Fruit fly (Drosophila melanogaster) whole organism, embryonic: ENCODE data around the gene Orct2.

Experiments
- ATbp ChIP-seq: fragments of 200-800 bp; sonication (Bioruptor generic); optimal IDR thresholded peaks from 2 replicates; lab custom pipeline; 2017; ENCODE audit warnings: missing biosample characterization, mild to moderate bottlenecking, missing genetic modification characterization, missing genetic modification reagents
- Bgb ChIP-seq: fragments of 200-800 bp; sonication (Bioruptor generic); IDR thresholded peaks from 2 replicates; pipeline ENCODE4 v1.3.6; 2022; ENCODE audit warnings: missing biosample characterization, missing genetic modification characterization; ENCODE audit not compliant: partially characterized antibody
- CG10462 ChIP-seq: fragments of 200-800 bp; sonication (Bioruptor generic); optimal IDR thresholded peaks from 2 replicates; lab custom pipeline; 2016; ENCODE audit warnings: missing biosample characterization, missing genetic modification characterization
- CG10654 ChIP-seq: fragments of 200-800 bp; sonication (Bioruptor generic); optimal IDR thresholded peaks from 2 replicates; lab custom pipeline; 2016; ENCODE audit warnings: missing biosample characterization, missing genetic modification characterization
- CG10959 ChIP-seq: fragments of 200-800 bp; sonication (Bioruptor generic); IDR thresholded peaks from 2 replicates; pipeline ENCODE4 v1.3.6; 2022; ENCODE audit warnings: missing biosample characterization, missing genetic modification characterization
- CG12236 ChIP-seq: fragments of 200-800 bp; sonication (Bioruptor generic); optimal IDR thresholded peaks from 2 replicates; lab custom pipeline; 2016; ENCODE audit warnings: missing biosample characterization, missing genetic modification characterization
- CG12299 ChIP-seq: fragments of 200-800 bp; sonication (Bioruptor generic); optimal IDR thresholded peaks from 2 replicates; lab custom pipeline; 2018; ENCODE audit warnings: missing biosample characterization, mild to moderate bottlenecking, missing genetic modification characterization
- CG13123 ChIP-seq: fragments of 200-800 bp; sonication (Bioruptor generic); optimal IDR thresholded peaks from 2 replicates; lab custom pipeline; 2016; ENCODE audit warnings: missing biosample characterization, missing genetic modification characterization
- CG14860 ChIP-seq: fragments of 200-800 bp; sonication (Bioruptor generic); IDR thresholded peaks from 3 replicates; pipeline ENCODE4 v1.3.6; 2022; ENCODE audit warnings: missing biosample characterization, missing genetic modification characterization; ENCODE audit not compliant: partially characterized antibody
- CG14965 ChIP-seq: fragments of 200-800 bp; sonication (Bioruptor generic); optimal IDR thresholded peaks from 2 replicates; lab custom pipeline; 2016; ENCODE audit warnings: missing biosample characterization, missing genetic modification characterization, borderline replicate concordance
- CG1529 ChIP-seq: fragments of 200-800 bp; sonication (Bioruptor generic); optimal IDR thresholded peaks from 3 replicates; lab custom pipeline; 2018; ENCODE audit warnings: missing biosample characterization, missing genetic modification characterization
- CG16863 ChIP-seq: fragments of 200-800 bp; sonication (Bioruptor generic); optimal IDR thresholded peaks from 3 replicates; lab custom pipeline; 2016; ENCODE audit warnings: missing biosample characterization, missing genetic modification characterization
- CG17612 ChIP-seq: fragments of 200-800 bp; sonication (Bioruptor generic); IDR thresholded peaks from 2 replicates; pipeline ENCODE4 v1.3.6; 2022; ENCODE audit warnings: missing biosample characterization, missing genetic modification characterization
- CG2116 ChIP-seq: fragments of 200-800 bp; sonication (Bioruptor generic); optimal IDR thresholded peaks from 3 replicates; lab custom pipeline; 2018; ENCODE audit warnings: missing biosample characterization, mild to moderate bottlenecking, missing genetic modification characterization
- CG2120 ChIP-seq: fragments of 200-800 bp; sonication (Bioruptor generic); optimal IDR thresholded peaks from 3 replicates; lab custom pipeline; 2016; ENCODE audit warnings: missing biosample characterization, missing genetic modification characterization
- CG2678 ChIP-seq: fragments of 200-800 bp; sonication (Bioruptor generic); optimal IDR thresholded peaks from 3 replicates; lab custom pipeline; 2019; ENCODE audit warnings: missing biosample characterization, mild to moderate bottlenecking, missing genetic modification characterization, moderate library complexity
- CG2875 ChIP-seq: fragments of 200-800 bp; sonication (Bioruptor generic); optimal IDR thresholded peaks from 2 replicates; lab custom pipeline; 2017; ENCODE audit warnings: missing biosample characterization, mild to moderate bottlenecking, missing genetic modification characterization, missing genetic modification reagents
- CG31224 ChIP-seq: fragments of 200-800 bp; sonication (Bioruptor generic); IDR thresholded peaks from 2 replicates; pipeline ENCODE4 v1.3.6; 2022; ENCODE audit warnings: missing biosample characterization, missing genetic modification characterization
- CG32532 ChIP-seq: fragments of 200-800 bp; sonication (Bioruptor generic); IDR thresholded peaks from 2 replicates; pipeline ENCODE4 v1.3.6; 2022; ENCODE audit warnings: missing biosample characterization, missing genetic modification characterization
- CG4730 ChIP-seq: fragments of 200-800 bp; sonication (Bioruptor generic); IDR thresholded peaks from 2 replicates; pipeline ENCODE4 v1.3.6; 2022; ENCODE audit warnings: missing biosample characterization, missing genetic modification characterization
- CG4854 ChIP-seq: fragments of 200-800 bp; sonication (Bioruptor generic); optimal IDR thresholded peaks from 2 replicates; lab custom pipeline; 2016; ENCODE audit warnings: missing biosample characterization, missing genetic modification characterization, inconsistent platforms
- CG6272 ChIP-seq: fragments of 200-800 bp; sonication (Bioruptor generic); IDR thresholded peaks from 2 replicates; pipeline ENCODE4 v1.3.6; 2022; ENCODE audit warnings: missing biosample characterization, missing genetic modification characterization
- CG7271 ChIP-seq: fragments of 200-800 bp; sonication (Bioruptor generic); optimal IDR thresholded peaks from 2 replicates; lab custom pipeline; 2018; ENCODE audit warnings: missing biosample characterization, mild to moderate bottlenecking, missing genetic modification characterization, moderate library complexity
- CG9437 ChIP-seq: fragments of 200-800 bp; sonication (Bioruptor generic); optimal IDR thresholded peaks from 2 replicates; lab custom pipeline; 2018; ENCODE audit warnings: missing biosample characterization, mild to moderate bottlenecking, missing genetic modification characterization
- D19A ChIP-seq: fragments of 200-800 bp; optimal IDR thresholded peaks from 3 replicates; lab custom pipeline; 2019; ENCODE audit warnings: missing biosample characterization, mild to moderate bottlenecking, missing genetic modification characterization, moderate library complexity
- HLHmδ ChIP-seq: fragments of 200-800 bp; sonication (Bioruptor generic); optimal IDR thresholded peaks from 2 replicates; lab custom pipeline; 2018; ENCODE audit warnings: missing biosample characterization, mild to moderate bottlenecking, missing genetic modification characterization, moderate library complexity
- Hr3 ChIP-seq: fragments of 200-800 bp; sonication (Bioruptor generic); optimal IDR thresholded peaks from 3 replicates; lab custom pipeline; 2016; ENCODE audit warnings: missing biosample characterization, missing genetic modification characterization
- Hr78 ChIP-seq, 2 experiments: fragments of 200-800 bp in 1 of 2; fragments of >200 bp in 1 of 2; sonication (Bioruptor generic) in 1 of 2; optimal IDR thresholded peaks; 2 replicates each; lab custom pipeline; 2017 to 2019; ENCODE audit warnings: missing biosample characterization in 2 of 2, missing genetic modification characterization in 2 of 2, mild to moderate bottlenecking in 1 of 2, moderate library complexity in 1 of 2
- MBD-R2 ChIP-seq: fragments of 200-800 bp; sonication (Bioruptor generic); IDR thresholded peaks from 2 replicates; pipeline ENCODE4 v1.3.6; 2022; ENCODE audit warnings: missing biosample characterization, missing genetic modification characterization
- Neu2 ChIP-seq: fragments of 200-800 bp; sonication (Bioruptor generic); optimal IDR thresholded peaks from 3 replicates; lab custom pipeline; 2016; ENCODE audit warnings: missing biosample characterization, missing genetic modification characterization, borderline replicate concordance
- Rfx ChIP-seq: fragments of 200-800 bp; sonication (Bioruptor generic); IDR thresholded peaks from 2 replicates; pipeline ENCODE4 v1.3.6; 2022; ENCODE audit warnings: missing biosample characterization, missing genetic modification characterization
- Sox100B ChIP-seq: fragments of 200-800 bp; sonication (Bioruptor generic); optimal IDR thresholded peaks from 3 replicates; lab custom pipeline; 2018; ENCODE audit warnings: missing biosample characterization, mild to moderate bottlenecking, missing genetic modification characterization
- Ssrp ChIP-seq: fragments of 200-800 bp; sonication (Bioruptor generic); optimal IDR thresholded peaks from 2 replicates; lab custom pipeline; 2018; ENCODE audit warnings: missing biosample characterization, mild to moderate bottlenecking, missing genetic modification characterization, moderate library complexity
- Stat92E ChIP-seq, 3 experiments: fragments of >200 bp in 2 of 3; fragments of 200-800 bp in 1 of 3; sonication (Bioruptor generic) in 1 of 3; optimal IDR thresholded peaks; 2 replicates each; lab custom pipeline; 2017 to 2019; ENCODE audit warnings: missing biosample characterization in 3 of 3, missing genetic modification characterization in 3 of 3, mild to moderate bottlenecking in 1 of 3, moderate library complexity in 1 of 3
- abd-A ChIP-seq: fragments of 200-800 bp; sonication (Bioruptor generic); optimal IDR thresholded peaks from 3 replicates; lab custom pipeline; 2019; ENCODE audit warnings: missing biosample characterization, mild to moderate bottlenecking, missing genetic modification characterization, moderate library complexity
- chm ChIP-seq: fragments of 200-800 bp; sonication (Bioruptor generic); IDR thresholded peaks from 2 replicates; pipeline ENCODE4 v1.3.6; 2022; ENCODE audit warnings: missing biosample characterization, missing genetic modification characterization
- dan ChIP-seq: fragments of 200-800 bp; sonication (Bioruptor generic); IDR thresholded peaks from 2 replicates; pipeline ENCODE4 v1.3.6; 2022; ENCODE audit warnings: missing biosample characterization, missing genetic modification characterization
- dati ChIP-seq: fragments of 200-800 bp; sonication (Bioruptor generic); IDR thresholded peaks from 2 replicates; pipeline ENCODE4 v1.3.6; 2022; ENCODE audit warnings: missing biosample characterization, missing genetic modification characterization
- dimm ChIP-seq: fragments of 200-800 bp; sonication (Bioruptor generic); IDR thresholded peaks from 2 replicates; pipeline ENCODE4 v1.3.6; 2022; ENCODE audit warnings: missing biosample characterization, missing genetic modification characterization
- emc ChIP-seq: fragments of 200-800 bp; sonication (Bioruptor generic); optimal IDR thresholded peaks from 2 replicates; lab custom pipeline; 2016; ENCODE audit warnings: missing biosample characterization, missing genetic modification characterization
- ewg ChIP-seq: fragments of 200-800 bp; sonication (Bioruptor generic); optimal IDR thresholded peaks from 3 replicates; lab custom pipeline; 2017; ENCODE audit warnings: mild to moderate bottlenecking, missing biosample characterization, missing genetic modification reagents, missing genetic modification characterization
- fu2 ChIP-seq: fragments of 200-800 bp; sonication (Bioruptor generic); optimal IDR thresholded peaks from 2 replicates; lab custom pipeline; 2016; ENCODE audit warnings: missing biosample characterization, missing genetic modification characterization
- gcm2 ChIP-seq: fragments of 200-800 bp; sonication (Bioruptor generic); optimal IDR thresholded peaks from 2 replicates; lab custom pipeline; 2016; ENCODE audit warnings: missing biosample characterization, missing genetic modification characterization
- kah ChIP-seq: fragments of 200-800 bp; sonication (Bioruptor generic); optimal IDR thresholded peaks from 2 replicates; lab custom pipeline; 2018; ENCODE audit warnings: missing biosample characterization, mild to moderate bottlenecking, missing genetic modification characterization
- maf-S ChIP-seq: fragments of 200-800 bp; sonication (Bioruptor generic); optimal IDR thresholded peaks from 2 replicates; lab custom pipeline; 2016; ENCODE audit warnings: missing biosample characterization, missing genetic modification characterization
- rib ChIP-seq: fragments of 200-800 bp; sonication (Bioruptor generic); IDR thresholded peaks from 2 replicates; pipeline ENCODE4 v1.3.6; 2022; ENCODE audit warnings: missing biosample characterization, missing genetic modification characterization
- scrt ChIP-seq: fragments of 200-800 bp; sonication (Bioruptor generic); optimal IDR thresholded peaks from 2 replicates; lab custom pipeline; 2018; ENCODE audit warnings: missing biosample characterization, mild to moderate bottlenecking, missing genetic modification characterization, moderate library complexity
- ssp ChIP-seq: fragments of 200-800 bp; sonication (Bioruptor generic); IDR thresholded peaks from 2 replicates; pipeline ENCODE4 v1.3.6; 2022; ENCODE audit warnings: missing biosample characterization, missing genetic modification characterization
- trem ChIP-seq: fragments of 200-800 bp; optimal IDR thresholded peaks from 3 replicates; lab custom pipeline; 2019; ENCODE audit warnings: missing biosample characterization, mild to moderate bottlenecking, missing genetic modification characterization, moderate library complexity
- zen ChIP-seq: fragments of 200-800 bp; sonication (Bioruptor generic); optimal IDR thresholded peaks from 3 replicates; lab custom pipeline; 2018; ENCODE audit warnings: missing biosample characterization, mild to moderate bottlenecking, missing genetic modification characterization, moderate library complexity
- zfh1 ChIP-seq: fragments of 200-800 bp; sonication (Bioruptor generic); IDR thresholded peaks from 3 replicates; pipeline ENCODE4 v1.3.6; 2022; ENCODE audit warnings: missing biosample characterization, missing genetic modification characterization

Gene Orct2

dm6 chr3R:24271071-24271470, 1.8 kb upstream of the Orct2 start, which contains the start of gene jar (continued):
- TF ChIP-seq scrt (GFP tag; lab: Kevin White, UChicago) (peak; percentile 22), fu2 (GFP tag; lab: Kevin White, UChicago) (peak; percentile 19), CG10462 (GFP tag; lab: Kevin White, UChicago) (no peak), CG2678 (tag; lab: Kevin White, UChicago) (peak; percentile 34), dan (GFP tag; lab: Robert Waterston, UW) (no peak), Sox100B (GFP tag; lab: Kevin White, UChicago) (no peak), CG4854 (GFP tag; lab: Kevin White, UChicago) (no peak), CG12299 (no peak), CG9437 (GFP tag; lab: Kevin White, UChicago) (no peak), CG14860 (GFP tag; lab: Robert Waterston, UW) (no peak; the same call in 2 of the 3 replicates), D19A (tag; lab: Kevin White, UChicago) (peak; percentile 34), CG2116 (GFP tag; lab: Kevin White, UChicago) (peak; percentile 83), MBD-R2 (GFP tag; lab: Robert Waterston, UW) (peak; percentile 45; the same call in 1 of the 2 replicates), CG16863 (no peak), CG13123 (peak; percentile 3), Hr78 (GFP tag; optimal IDR thresholded peaks at IDR 0.05; lab: Kevin White, UChicago) (no peak), abd-A (tag; lab: Kevin White, UChicago) (peak; percentile 22), Neu2 (GFP tag; lab: Kevin White, UChicago) (no peak), emc (GFP tag; lab: Kevin White, UChicago) (no peak), CG32532 (GFP tag; lab: Robert Waterston, UW) (peak; percentile 49; the same call in 1 of the 2 replicates), Rfx (peak; percentile 63), CG7271 (tag; lab: Kevin White, UChicago) (no peak), CG10959 (no peak), dimm (GFP tag; lab: Robert Waterston, UW) (no peak), zfh1 (GFP tag; lab: Robert Waterston, UW) (peak; percentile 29; the same call in 1 of the 3 replicates), CG2875 (no peak), CG6272 (GFP tag; lab: Robert Waterston, UW) (0 out of 2 replicates have a peak, but pooled peaks have one; percentile 19), CG12236 (no peak), CG4730 (GFP tag; lab: Robert Waterston, UW) (no peak), gcm2 (GFP tag; lab: Kevin White, UChicago) (no peak), ewg (peak; percentile 47), HLHmδ (GFP tag; lab: Kevin White, UChicago) (peak; percentile 25), trem (peak; percentile 84), Stat92E (GFP tag; optimal IDR thresholded peaks at IDR 0.05; lab: Kevin White, UChicago) (peak in 1 of 3 experiments; percentile 73), zen (tag; lab: Kevin White, UChicago) (peak; percentile 27), ssp (GFP tag; lab: Robert Waterston, UW) (no peak), maf-S (no peak), dati (GFP tag; lab: Robert Waterston, UW) (no peak), ATbp (GFP tag; lab: Kevin White, UChicago) (peak; percentile 21), kah (GFP tag; lab: Kevin White, UChicago) (peak; percentile 34), CG2120 (GFP tag; lab: Kevin White, UChicago) (peak; percentile 11), Ssrp (tag; lab: Kevin White, UChicago) (no peak), CG10654 (no peak), rib (peak; percentile 65), CG14965 (GFP tag; lab: Kevin White, UChicago) (no peak), CG31224 (GFP tag; lab: Robert Waterston, UW) (no peak), chm (GFP tag; lab: Robert Waterston, UW) (peak; percentile 89), CG1529 (GFP tag; lab: Kevin White, UChicago) (no peak), Hr3 (GFP tag; lab: Kevin White, UChicago) (no peak), CG17612 (GFP tag; lab: Robert Waterston, UW) (no peak), Bgb (peak; percentile 97)
